Worm (Caenorhabditis elegans): ENCODE measurements around the gene srd-7.

DNA sequence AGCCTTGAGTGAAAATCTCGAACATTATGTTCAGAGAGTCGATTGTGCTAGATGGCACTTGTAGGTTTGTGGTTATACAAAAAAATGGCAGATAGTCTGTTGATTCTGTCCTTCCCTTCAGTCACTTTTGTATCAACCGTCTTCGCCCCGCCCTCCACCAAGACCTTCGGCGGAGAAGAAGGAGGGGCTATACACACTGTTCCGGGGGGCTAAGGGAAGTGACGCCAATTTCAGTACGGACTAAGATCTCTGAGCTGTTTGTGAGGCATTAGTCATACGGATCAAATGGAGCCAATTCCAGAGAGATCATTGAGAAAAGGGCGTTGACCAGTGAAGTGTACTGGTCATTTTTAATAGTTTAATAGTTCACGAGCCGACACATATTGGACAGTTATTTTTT lies 6.0 kb downstream of the srd-7 start, which contains the start of gene swt-3:
- TF ChIP-seq zag-1 (tag; optimal IDR thresholded peaks at IDR 0.05) (no peak), ces-1 (GFP tag; optimal IDR thresholded peaks at IDR 0.05) (no peak)

Measured in whole organism, L1 larva.